Worm (Caenorhabditis elegans) whole organism, late embryonic: ENCODE results near the gene W04B5.6.
A peak's percentile ranks its signal among the peaks of the same experiment; 100 is the strongest.
"Not testable (repeated sequence)": the region's sequence is repeated elsewhere in the genome, so short reads cannot be mapped to it uniquely, and the experiment has no call there.

Experiments used
- F13H6.1 ChIP-seq: sonication (generic microtip); optimal IDR thresholded peaks from 2 replicates; lab custom pipeline; 2016; ENCODE audit warnings: missing genetic modification characterization, missing compliant biosample characterization
- K09A11.1 ChIP-seq: sonication (generic microtip); optimal IDR thresholded peaks from 2 replicates; lab custom pipeline; 2017; ENCODE audit warnings: antibody characterized with exemption, mild to moderate bottlenecking, missing genetic modification characterization, missing compliant biosample characterization; ENCODE audit not compliant: insufficient read depth
- T23F11.4 ChIP-seq: fragments of 200-800 bp; sonication (Bioruptor generic); optimal IDR thresholded peaks from 2 replicates; lab custom pipeline; 2018; ENCODE audit warnings: mild to moderate bottlenecking, missing genetic modification characterization, missing compliant biosample characterization
- ama-1 ChIP-seq: fragments of 150-350 bp; optimal IDR thresholded peaks from 2 replicates; lab custom pipeline; 2014
- ceh-18 ChIP-seq: sonication (generic microtip); optimal IDR thresholded peaks from 2 replicates; lab custom pipeline; 2016; ENCODE audit warnings: missing genetic modification characterization, missing compliant biosample characterization
- ceh-19 ChIP-seq: fragments of 200-800 bp; sonication (Bioruptor generic); optimal IDR thresholded peaks from 2 replicates; lab custom pipeline; 2018; ENCODE audit warnings: mild to moderate bottlenecking, missing genetic modification characterization, missing compliant biosample characterization
- ceh-30 ChIP-seq: fragments of 150-350 bp; optimal IDR thresholded peaks from 2 replicates; lab custom pipeline; 2014; ENCODE audit warnings: missing biosample characterization, missing genetic modification characterization
- ceh-45 ChIP-seq: fragments of 200-800 bp; sonication (Bioruptor generic); IDR thresholded peaks from 2 replicates; pipeline ENCODE4 v1.3.6; 2022; ENCODE audit warnings: missing genetic modification reagents, missing genetic modification characterization, missing compliant biosample characterization
- ceh-6 ChIP-seq: fragments of 200-800 bp; sonication (Bioruptor generic); optimal IDR thresholded peaks from 2 replicates; lab custom pipeline; 2018; ENCODE audit warnings: mild to moderate bottlenecking, missing genetic modification characterization, missing compliant biosample characterization
- ceh-9 ChIP-seq: sonication (generic microtip); optimal IDR thresholded peaks from 2 replicates; lab custom pipeline; 2016; ENCODE audit warnings: mild to moderate bottlenecking, missing genetic modification characterization, inconsistent platforms, missing compliant biosample characterization
- dmd-4 ChIP-seq: sonication (generic microtip); optimal IDR thresholded peaks from 2 replicates; lab custom pipeline; 2016; ENCODE audit warnings: borderline replicate concordance, missing genetic modification characterization, missing compliant biosample characterization
- dve-1 ChIP-seq: sonication (generic microtip); optimal IDR thresholded peaks from 2 replicates; lab custom pipeline; 2017; ENCODE audit warnings: antibody characterized with exemption, mild to moderate bottlenecking, missing genetic modification characterization, missing compliant biosample characterization
- elt-2 ChIP-seq: sonication (generic microtip); optimal IDR thresholded peaks from 2 replicates; lab custom pipeline; 2016; ENCODE audit warnings: missing genetic modification reagents, missing genetic modification characterization, missing compliant biosample characterization
- ets-4 ChIP-seq: sonication (generic microtip); optimal IDR thresholded peaks from 2 replicates; lab custom pipeline; 2016; ENCODE audit warnings: missing genetic modification characterization, missing compliant biosample characterization
- hlh-13 ChIP-seq: fragments of 200-800 bp; sonication (Bioruptor generic); optimal IDR thresholded peaks from 2 replicates; lab custom pipeline; 2018; ENCODE audit warnings: mild to moderate bottlenecking, missing genetic modification characterization, missing compliant biosample characterization
- hlh-30 ChIP-seq: sonication (generic microtip); optimal IDR thresholded peaks from 2 replicates; lab custom pipeline; 2017; ENCODE audit warnings: antibody characterized with exemption, missing genetic modification characterization, missing compliant biosample characterization; ENCODE audit not compliant: insufficient read depth
- hlh-6 ChIP-seq: sonication (generic microtip); optimal IDR thresholded peaks from 2 replicates; lab custom pipeline; 2016; ENCODE audit warnings: missing genotype, missing genetic modification characterization, missing compliant biosample characterization
- hlh-8 ChIP-seq: sonication (generic microtip); optimal IDR thresholded peaks from 2 replicates; lab custom pipeline; 2016; ENCODE audit warnings: missing genotype, missing genetic modification characterization, missing compliant biosample characterization
- lim-6 ChIP-seq: sonication (generic microtip); optimal IDR thresholded peaks from 2 replicates; lab custom pipeline; 2016; ENCODE audit warnings: missing genetic modification characterization, missing compliant biosample characterization
- nfya-1 ChIP-seq: sonication (generic microtip); optimal IDR thresholded peaks from 2 replicates; lab custom pipeline; 2017; ENCODE audit warnings: missing genetic modification characterization, mild to moderate bottlenecking, missing compliant biosample characterization, antibody characterized with exemption, moderate library complexity
- nhr-11 ChIP-seq: fragments of 150-350 bp; optimal IDR thresholded peaks from 2 replicates; lab custom pipeline; 2014; ENCODE audit warnings: missing biosample characterization, missing genetic modification characterization
- nhr-232 ChIP-seq: sonication (generic microtip); optimal IDR thresholded peaks from 2 replicates; lab custom pipeline; 2016; ENCODE audit warnings: missing genetic modification characterization, missing compliant biosample characterization
- npax-4 ChIP-seq: sonication (generic microtip); optimal IDR thresholded peaks from 2 replicates; lab custom pipeline; 2016; ENCODE audit warnings: missing genetic modification characterization, missing compliant biosample characterization
- pat-9 ChIP-seq: fragments of 200-800 bp; sonication (Bioruptor generic); optimal IDR thresholded peaks from 2 replicates; lab custom pipeline; 2018; ENCODE audit warnings: mild to moderate bottlenecking, missing genetic modification characterization, moderate library complexity, missing compliant biosample characterization
- pax-1 ChIP-seq: fragments of 150-350 bp; optimal IDR thresholded peaks from 2 replicates; lab custom pipeline; 2014; ENCODE audit warnings: missing biosample characterization, missing genetic modification characterization
- pha-2 ChIP-seq: sonication (generic microtip); optimal IDR thresholded peaks from 2 replicates; lab custom pipeline; 2017; ENCODE audit warnings: mild to moderate bottlenecking, missing genetic modification characterization, missing compliant biosample characterization
- rnt-1 ChIP-seq: sonication (generic microtip); optimal IDR thresholded peaks from 2 replicates; lab custom pipeline; 2016; ENCODE audit warnings: missing genetic modification characterization, missing compliant biosample characterization
- sdc-2 ChIP-seq: sonication (generic microtip); optimal IDR thresholded peaks from 2 replicates; lab custom pipeline; 2016; ENCODE audit warnings: missing genotype, missing genetic modification characterization, missing compliant biosample characterization
- sox-2 ChIP-seq: fragments of 200-800 bp; sonication (Bioruptor generic); IDR thresholded peaks from 2 replicates; pipeline ENCODE4 v1.3.6; 2022; ENCODE audit warnings: missing genetic modification reagents, missing genetic modification characterization, missing compliant biosample characterization
- sox-4 ChIP-seq: sonication (generic microtip); optimal IDR thresholded peaks from 2 replicates; lab custom pipeline; 2017; ENCODE audit warnings: mild to moderate bottlenecking, missing genetic modification characterization, inconsistent platforms, missing compliant biosample characterization
- syd-9 ChIP-seq: sonication (generic microtip); optimal IDR thresholded peaks from 2 replicates; lab custom pipeline; 2016; ENCODE audit warnings: mild to moderate bottlenecking, missing genetic modification characterization, moderate library complexity, missing compliant biosample characterization
- tbx-2 ChIP-seq: sonication (generic microtip); optimal IDR thresholded peaks from 2 replicates; lab custom pipeline; 2016; ENCODE audit warnings: missing genetic modification characterization, missing compliant biosample characterization
- tbx-7 ChIP-seq: sonication (generic microtip); optimal IDR thresholded peaks from 2 replicates; lab custom pipeline; 2016; ENCODE audit warnings: missing genotype, missing genetic modification characterization, missing compliant biosample characterization
- unc-3 ChIP-seq, 2 experiments: fragments of 200-800 bp in 1 of 2; sonication (Bioruptor generic) in 1 of 2; sonication (generic microtip) in 1 of 2; conservative IDR thresholded peaks in 1 of 2; optimal IDR thresholded peaks in 1 of 2; 2 replicates each; pipeline versions ENCODE4 v1.3.6 to Lab custom; 2016 to 2022; ENCODE audit warnings: missing compliant biosample characterization in 2 of 2, missing genetic modification characterization in 2 of 2, missing genetic modification reagents in 1 of 2
- unc-55 ChIP-seq: sonication (generic microtip); optimal IDR thresholded peaks from 2 replicates; lab custom pipeline; 2017; ENCODE audit warnings: missing biosample characterization, missing genetic modification reagents, missing genetic modification characterization
- zip-5 ChIP-seq: sonication (generic microtip); optimal IDR thresholded peaks from 2 replicates; lab custom pipeline; 2016; ENCODE audit warnings: missing genetic modification characterization, missing compliant biosample characterization

The W04B5.6 gene

ce11 chrIII:2473554-2473953, 38.3 kb upstream of the W04B5.6 start, which contains the start of gene smg-6:
smg-6 (plus strand) TSS chrIII:2473854.
- TF ChIP-seq pax-1 (tag; lab: Kevin White, UChicago) (no peak), unc-3 (GFP tag; conservative IDR thresholded peaks at IDR 0.05; lab: Robert Waterston, UW) (no peak), unc-3 (tag; optimal IDR thresholded peaks at IDR 0.05; lab: Kevin White, UChicago) (no peak), ceh-6 (no peak), ceh-9 (tag; lab: Kevin White, UChicago) (no peak), ceh-18 (tag; lab: Kevin White, UChicago) (no peak), dmd-4 (tag; lab: Kevin White, UChicago) (no peak), rnt-1 (tag; lab: Kevin White, UChicago) (no peak)
- TF ChIP-seq, all 69 proteins: peak for 0

ce11 chrIII:2471855-2472254, 36.6 kb upstream of the W04B5.6 start:
- TF ChIP-seq sox-2: no peak; the same call in 1 of the 2 replicates
- no peak for TF ChIP-seq nhr-11 (tag; lab: Kevin White, UChicago)
- no peak for TF ChIP-seq lim-6
- TF ChIP-seq T23F11.4 (GFP tag; lab: Kevin White, UChicago): no peak
- peak; percentile 2 for TF ChIP-seq dve-1 (tag; lab: Kevin White, UChicago)
- peak; percentile 61 for TF ChIP-seq hlh-30
- no peak for TF ChIP-seq rnt-1 (tag; lab: Kevin White, UChicago)
- peak; percentile 71 for TF ChIP-seq nfya-1
- TF ChIP-seq hlh-8 (tag; lab: Kevin White, UChicago): no peak
- no peak for TF ChIP-seq ceh-45 (GFP tag; lab: Robert Waterston, UW)
- TF ChIP-seq K09A11.1 (tag; lab: Kevin White, UChicago): no peak
- TF ChIP-seq elt-2: peak; percentile 29
- no peak for TF ChIP-seq ceh-18 (tag; lab: Kevin White, UChicago)
- no peak for TF ChIP-seq unc-55 (GFP tag; lab: Kevin White, UChicago)
- no peak for TF ChIP-seq sox-4
- TF ChIP-seq tbx-2 (tag; lab: Kevin White, UChicago): peak; percentile 7
- no peak for TF ChIP-seq ets-4 (tag; lab: Kevin White, UChicago)
- TF ChIP-seq npax-4 (tag; lab: Kevin White, UChicago): no peak
- no peak for TF ChIP-seq pat-9 (tag; lab: Kevin White, UChicago)
- TF ChIP-seq dmd-4 (tag; lab: Kevin White, UChicago): no peak
- TF ChIP-seq ama-1: no peak
- TF ChIP-seq hlh-13: no peak
- TF ChIP-seq ceh-19: no peak
- TF ChIP-seq tbx-7 (tag; lab: Kevin White, UChicago): no peak

ce11 chrIII:2468202-2468601, 32.9 kb upstream of the W04B5.6 start, which contains the start of the genes E02H9.9 and E02H9.1:
E02H9.9 (minus strand) TSS chrIII:2468302.
E02H9.1 (plus strand) TSS chrIII:2468486.
- TF ChIP-seq zip-5 (tag; lab: Kevin White, UChicago) (no peak), nhr-11 (tag; lab: Kevin White, UChicago) (no peak), nhr-232 (tag; lab: Kevin White, UChicago) (no peak)

ce11 chrIII:2458742-2459141, 23.5 kb upstream of the W04B5.6 start, which contains the start of gene E02H9.3:
E02H9.3 (plus strand) TSS chrIII:2459042.
- not testable (repeated sequence) for TF ChIP-seq ceh-30, pha-2, F13H6.1 (tag; lab: Kevin White, UChicago)

ce11 chrIII:2455456-2455855, 20.2 kb upstream of the W04B5.6 start:
- TF ChIP-seq hlh-6 (tag; lab: Kevin White, UChicago) (peak; percentile 15), dve-1 (tag; lab: Kevin White, UChicago) (peak; percentile 26), syd-9 (peak; percentile 16), sdc-2 (tag; lab: Kevin White, UChicago) (peak; percentile 30)
